Worm (Caenorhabditis elegans) whole organism, midembryonic: Measurements from ENCODE around the gene R13A1.3.

Source experiments
- cog-1 ChIP-seq: sonication (generic microtip); optimal IDR thresholded peaks from 2 replicates; lab custom pipeline; 2016; ENCODE audit warnings: missing genetic modification characterization, missing compliant biosample characterization
- flt-1 ChIP-seq: fragments of 200-800 bp; sonication (Bioruptor generic); IDR thresholded peaks from 2 replicates; pipeline ENCODE4 v1.3.6; 2022; ENCODE audit warnings: missing genetic modification characterization, missing compliant biosample characterization
- med-1 ChIP-seq: sonication (generic microtip); optimal IDR thresholded peaks from 2 replicates; lab custom pipeline; 2017; ENCODE audit warnings: missing genetic modification characterization, mild to moderate bottlenecking, missing compliant biosample characterization, antibody characterized with exemption, missing genetic modification reagents; ENCODE audit not compliant: insufficient read depth
- tab-1 ChIP-seq: fragments of 200-800 bp; sonication (Bioruptor generic); IDR thresholded peaks from 2 replicates; pipeline ENCODE4 v1.3.6; 2022; ENCODE audit warnings: missing genetic modification characterization, missing compliant biosample characterization
- ztf-29 ChIP-seq: fragments of 200-800 bp; sonication (Bioruptor generic); IDR thresholded peaks from 2 replicates; pipeline ENCODE4 v1.3.6; 2022; ENCODE audit warnings: missing genetic modification reagents, missing genetic modification characterization, missing compliant biosample characterization

DNA sequence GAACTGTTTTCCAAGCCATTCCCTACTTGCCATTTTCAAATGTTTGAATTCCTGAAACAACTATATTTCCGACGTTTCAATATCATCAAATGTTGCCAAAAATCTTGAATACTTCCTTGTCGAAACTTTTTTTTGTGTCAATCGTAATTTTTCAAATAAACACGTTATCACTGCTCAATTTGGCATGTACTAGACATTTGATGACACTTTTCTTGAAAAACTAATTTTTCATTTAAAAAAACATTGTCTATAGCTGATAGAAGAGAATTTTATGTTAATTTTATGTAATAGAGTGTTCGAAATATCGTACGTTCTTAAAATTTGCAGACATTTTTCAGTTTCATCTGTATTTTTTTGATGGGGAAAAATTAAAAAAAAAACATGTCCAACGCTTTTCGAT is 21.0 kb upstream of the R13A1.3 start:
- TF ChIP-seq cog-1 = no peak
- no peak for TF ChIP-seq med-1 (GFP tag; lab: Kevin White, UChicago)
- TF ChIP-seq tab-1 (GFP tag; lab: Robert Waterston, UW) = no peak
- no peak for TF ChIP-seq flt-1
- TF ChIP-seq ztf-29 (GFP tag; lab: Robert Waterston, UW) = no peak
